Worm (Caenorhabditis elegans) whole organism, L4/young adult: ENCODE results near the gene col-120.

ENCODE experiments used
- W03F9.2 ChIP-seq: fragments of 150-350 bp; optimal IDR thresholded peaks from 2 replicates; lab custom pipeline; 2014; ENCODE audit warnings: missing biosample characterization, missing genetic modification characterization
- dao-5 ChIP-seq: sonication (generic microtip); optimal IDR thresholded peaks from 2 replicates; lab custom pipeline; 2016; ENCODE audit warnings: missing genotype, missing genetic modification characterization, moderate library complexity, missing compliant biosample characterization
- him-1 ChIP-seq: sonication (generic microtip); optimal IDR thresholded peaks from 2 replicates; lab custom pipeline; 2016; ENCODE audit warnings: missing genotype, missing genetic modification reagents, missing genetic modification characterization, missing compliant biosample characterization

DNA sequence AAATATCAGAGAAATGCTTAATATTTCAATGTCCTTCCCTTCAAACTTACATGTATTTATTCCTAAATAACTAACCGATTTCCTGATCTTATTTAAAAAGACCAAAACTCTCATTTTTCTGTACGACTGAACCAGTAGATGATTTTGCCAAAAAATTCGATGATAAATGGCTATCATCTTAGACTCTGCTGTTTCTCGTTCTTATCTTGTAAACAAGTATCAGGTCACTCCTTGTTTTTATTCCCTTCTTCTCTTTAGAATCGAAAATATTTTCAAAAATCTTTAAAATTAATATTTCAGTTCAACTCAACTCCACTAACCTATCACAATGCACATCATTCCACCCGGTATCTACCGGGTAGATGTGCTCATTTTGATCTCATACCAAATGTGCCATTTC lies 44.2 kb downstream of the col-120 start, which contains the start of gene C46C2.2:
- no peak for TF ChIP-seq dao-5 (tag; lab: Kevin White, UChicago)
- no peak for TF ChIP-seq him-1 (tag; lab: Kevin White, UChicago)
- TF ChIP-seq W03F9.2 (tag; lab: Kevin White, UChicago): no peak
